Worm (Caenorhabditis elegans) whole organism, dauer: Measurements from ENCODE around the gene fbxa-55.

Experiments used
- unc-62 ChIP-seq: sonication (generic microtip); optimal IDR thresholded peaks from 2 replicates; lab custom pipeline; 2017; ENCODE audit warnings: missing biosample characterization, missing genetic modification reagents, missing genetic modification characterization

The fbxa-55 gene

DNA sequence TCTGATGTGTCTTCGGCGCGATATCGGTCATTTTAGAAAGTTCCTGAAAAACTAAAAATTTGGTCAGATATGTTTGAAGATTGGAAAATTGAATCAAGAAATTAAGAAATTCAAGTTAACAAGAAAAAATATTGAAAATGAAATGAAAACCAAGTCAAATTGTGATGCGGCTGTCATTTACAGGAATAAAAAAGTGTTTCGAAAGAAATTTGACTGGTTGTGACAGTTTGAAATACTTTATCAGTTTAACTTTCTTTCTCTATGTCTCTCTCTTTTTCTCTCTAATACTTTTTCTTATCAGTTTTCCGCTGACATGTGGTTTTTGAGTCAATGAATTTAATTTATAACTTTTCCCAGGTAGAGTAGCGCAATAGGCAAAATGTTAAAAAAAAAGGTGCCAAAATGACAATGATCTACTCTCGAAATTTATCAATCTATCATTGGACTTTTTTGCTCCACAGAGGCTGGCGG is at the start of gene fbxa-55:
TSS of gene fbxa-55 (minus strand) at position 51 of the 471 bp plus-strand sequence.
- no peak for TF ChIP-seq unc-62 (GFP tag; lab: Kevin White, UChicago)

DNA sequence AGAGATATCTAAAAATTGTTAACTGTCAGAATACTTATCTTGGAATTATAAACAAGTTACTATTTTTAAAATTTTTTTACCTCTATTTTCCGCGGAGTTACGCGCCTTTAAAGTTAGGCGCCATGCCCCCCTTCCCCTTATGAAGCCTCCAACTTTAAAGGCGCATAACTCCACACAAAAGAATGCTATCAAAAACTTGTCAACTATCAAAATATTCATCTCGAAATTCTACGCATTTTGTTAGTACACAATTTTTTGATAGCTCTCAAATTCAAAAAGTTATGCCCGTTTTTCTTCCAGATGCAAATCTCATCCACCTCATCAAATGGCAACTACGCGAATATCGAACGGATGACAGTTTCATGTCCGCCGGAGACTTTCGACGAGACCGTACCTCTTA is 47.1 kb upstream of the fbxa-55 start, which contains the start of gene tbc-10:
TSS of gene tbc-10 (plus strand) at position 301 of the 400 bp plus-strand sequence.
- no peak for TF ChIP-seq unc-62 (GFP tag; lab: Kevin White, UChicago)

DNA sequence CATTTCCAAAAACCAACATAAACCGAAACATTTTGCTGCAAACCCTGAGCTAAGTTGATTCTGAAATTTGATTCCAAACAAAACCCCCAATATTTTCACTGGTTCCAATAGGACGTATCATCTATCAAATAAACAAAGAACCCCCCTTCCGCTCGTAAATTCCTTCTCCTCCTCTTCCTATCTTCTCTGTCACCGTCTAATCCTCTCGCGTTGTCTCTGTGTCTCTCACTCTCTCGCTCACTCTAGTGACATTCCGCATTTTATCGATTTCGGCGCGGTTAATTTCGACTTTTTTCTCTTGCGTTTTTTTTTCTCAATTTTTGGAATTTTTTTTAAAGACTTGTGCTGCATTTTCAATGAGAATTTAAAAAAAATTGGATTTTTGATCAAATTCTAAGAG is 46.1 kb upstream of the fbxa-55 start:
- no peak for TF ChIP-seq unc-62 (GFP tag; lab: Kevin White, UChicago)

DNA sequence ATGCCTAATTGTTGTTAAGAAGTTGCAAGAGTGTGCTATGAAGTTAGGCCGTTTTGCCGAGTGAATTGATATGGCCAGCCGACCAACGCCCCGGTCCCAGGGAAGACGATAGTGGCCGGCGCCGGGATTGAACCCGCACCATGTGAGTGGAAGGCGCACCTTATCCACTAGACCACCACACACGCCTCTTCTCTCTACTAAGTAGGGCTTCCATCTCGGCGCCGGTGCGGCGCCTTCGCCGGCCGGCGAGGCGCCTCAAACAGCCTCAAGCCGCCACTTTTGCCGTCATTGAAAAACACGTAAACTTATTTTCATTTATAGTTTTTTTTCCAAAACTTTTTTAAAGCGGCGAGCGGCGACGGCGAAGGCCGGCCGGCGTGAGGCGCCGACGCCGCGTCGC is 43.0 kb upstream of the fbxa-55 start:
- TF ChIP-seq unc-62 (GFP tag; lab: Kevin White, UChicago), result no peak

DNA sequence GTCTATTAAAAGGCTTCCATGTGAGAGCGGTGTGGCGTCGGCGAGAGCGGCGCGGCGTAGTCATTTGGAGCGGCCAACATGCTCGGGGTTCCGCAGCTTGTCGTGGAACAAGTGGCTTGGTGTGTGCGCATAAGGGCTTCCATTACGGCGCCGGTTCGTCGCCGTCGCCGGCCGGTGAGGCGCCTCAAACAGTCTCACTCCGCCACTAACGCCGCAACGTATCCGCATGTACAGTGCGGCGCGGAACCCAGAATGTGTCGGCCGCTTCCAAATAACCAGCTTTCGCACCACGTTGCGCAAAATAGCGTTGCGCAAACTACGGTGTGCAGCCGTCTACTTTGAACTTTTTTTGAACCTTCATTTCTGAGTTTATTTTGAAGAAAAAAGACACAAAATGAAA is 35.0 kb upstream of the fbxa-55 start:
- TF ChIP-seq unc-62 (GFP tag; lab: Kevin White, UChicago), result no peak

DNA sequence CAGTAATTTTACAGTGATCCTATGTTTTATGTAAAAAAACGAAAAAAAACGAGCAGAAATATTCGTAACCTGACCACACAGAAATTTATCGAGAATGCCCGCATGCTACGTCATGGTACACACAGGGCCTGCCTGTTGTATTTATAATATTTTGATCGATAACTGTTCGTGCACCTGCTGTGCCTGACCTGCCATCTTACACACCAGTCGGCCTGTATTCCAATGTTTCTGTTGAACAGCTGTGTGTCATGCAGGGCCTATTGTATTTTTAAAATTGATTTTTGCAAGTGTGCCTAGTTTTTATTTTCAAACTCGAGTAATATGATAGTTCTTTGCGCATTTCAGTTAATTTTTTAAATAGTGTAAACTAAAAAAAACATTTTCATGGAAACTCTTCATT is 30.4 kb upstream of the fbxa-55 start:
- no peak for TF ChIP-seq unc-62 (GFP tag; lab: Kevin White, UChicago)

DNA sequence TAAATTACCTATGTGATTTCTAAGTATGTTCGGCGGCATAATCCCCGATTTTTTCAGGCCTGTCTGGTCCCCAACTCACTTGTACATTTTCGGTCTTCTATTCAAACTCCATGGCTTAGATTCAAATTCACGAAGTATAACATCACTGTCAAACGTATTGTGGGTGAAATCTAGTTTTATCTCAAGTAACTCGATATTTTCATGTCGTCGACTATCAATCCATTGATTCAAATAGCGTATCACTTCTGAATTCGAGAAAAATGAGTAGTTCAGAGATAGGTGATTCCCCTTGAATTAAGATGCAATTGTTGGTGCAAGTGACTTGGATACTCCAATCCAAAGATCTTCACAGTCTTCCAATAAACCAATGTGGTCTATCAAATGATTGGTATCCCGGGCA is 28.8 kb upstream of the fbxa-55 start:
- no peak for TF ChIP-seq unc-62 (GFP tag; lab: Kevin White, UChicago)

DNA sequence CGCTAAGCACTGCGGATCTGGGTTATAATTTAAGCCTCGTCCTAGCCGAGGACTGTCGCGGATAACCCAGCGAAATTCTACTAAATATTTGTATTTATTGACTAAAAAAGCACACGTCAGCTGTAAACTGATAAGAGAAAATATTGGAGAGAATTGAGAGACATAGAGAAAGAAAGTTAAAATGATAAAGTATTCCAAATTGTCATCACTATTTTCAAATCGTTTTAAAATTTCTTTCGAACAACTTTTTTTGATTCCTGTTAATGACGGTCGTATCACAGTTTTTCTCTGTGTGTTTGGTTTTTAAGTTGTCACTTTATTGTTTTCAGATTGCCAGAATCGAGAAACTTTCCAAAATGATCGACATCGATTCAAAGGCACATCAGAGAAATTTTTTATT is 26.1 kb upstream of the fbxa-55 start, which contains the start of gene fbxa-51:
TSS of gene fbxa-51 (plus strand) at position 322 of the 400 bp plus-strand sequence.
- TF ChIP-seq unc-62 (GFP tag; lab: Kevin White, UChicago), result no peak

DNA sequence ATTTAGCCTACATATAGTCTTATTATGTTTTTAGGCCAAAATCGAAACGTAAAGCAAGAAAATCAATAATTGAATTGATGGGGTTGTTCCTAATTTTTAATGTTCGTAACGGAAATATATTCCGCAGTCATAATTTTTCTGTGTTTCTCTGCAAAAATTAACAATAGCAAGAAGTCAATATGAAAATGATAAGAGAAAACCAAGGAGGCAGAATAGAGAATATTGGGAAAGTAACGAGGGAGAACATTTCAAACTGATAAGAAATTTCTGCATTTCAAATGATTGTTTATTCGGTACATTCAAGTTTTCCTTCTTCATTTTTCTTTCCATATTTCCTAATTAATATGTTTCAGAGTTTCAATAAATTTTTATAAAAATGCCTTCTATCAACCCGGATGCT is 20.1 kb upstream of the fbxa-55 start, which contains the start of gene fbxa-54:
TSS of gene fbxa-54 (plus strand) at position 354 of the 400 bp plus-strand sequence.
- TF ChIP-seq unc-62 (GFP tag; lab: Kevin White, UChicago), result no peak

DNA sequence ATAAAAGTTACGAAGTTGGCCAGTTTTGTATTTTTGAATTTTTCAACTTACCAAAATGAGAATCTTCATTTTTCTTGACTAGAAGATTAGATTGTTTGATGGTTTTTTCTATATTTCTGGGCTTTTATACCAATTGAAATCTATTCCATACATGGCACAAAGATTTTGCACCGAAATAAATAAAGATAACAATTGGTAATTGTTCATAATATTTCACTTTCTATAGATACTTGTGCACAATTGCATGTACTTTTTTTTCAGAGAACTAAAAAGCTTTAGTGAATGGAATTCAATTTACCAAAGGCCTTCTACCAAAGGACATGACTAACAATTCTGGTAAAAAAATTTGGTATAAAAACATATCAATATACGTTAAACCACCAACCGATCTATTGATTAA is 18.7 kb upstream of the fbxa-55 start, which contains the start of the genes T12B5.15 and T12B5.14:
TSS of gene T12B5.15 (minus strand) at position 101 of the 400 bp plus-strand sequence.
TSS of gene T12B5.14 (plus strand) at position 321 of the 400 bp plus-strand sequence.
- no peak for TF ChIP-seq unc-62 (GFP tag; lab: Kevin White, UChicago)

DNA sequence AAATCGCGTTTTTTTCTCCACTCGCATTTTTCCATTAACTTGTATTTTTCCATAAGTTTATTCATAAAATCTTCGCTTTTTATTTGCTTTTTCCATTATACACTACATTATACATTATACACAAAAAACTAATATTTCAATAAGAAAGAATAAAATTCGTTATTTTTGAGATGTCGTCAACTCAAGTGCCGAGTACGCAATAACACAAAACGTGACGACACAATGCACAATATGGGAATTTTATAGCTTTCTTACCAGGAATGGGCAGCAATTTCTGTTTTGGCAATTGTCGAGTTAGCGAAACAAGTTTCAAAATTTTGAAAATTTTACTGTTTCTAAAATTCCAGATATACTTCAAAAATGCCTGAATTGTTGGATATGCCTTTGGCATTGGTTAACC is 16.3 kb upstream of the fbxa-55 start, which contains the start of gene fbxa-10:
TSS of gene fbxa-10 (plus strand) at position 207 of the 400 bp plus-strand sequence.
- TF ChIP-seq unc-62 (GFP tag; lab: Kevin White, UChicago), result no peak

DNA sequence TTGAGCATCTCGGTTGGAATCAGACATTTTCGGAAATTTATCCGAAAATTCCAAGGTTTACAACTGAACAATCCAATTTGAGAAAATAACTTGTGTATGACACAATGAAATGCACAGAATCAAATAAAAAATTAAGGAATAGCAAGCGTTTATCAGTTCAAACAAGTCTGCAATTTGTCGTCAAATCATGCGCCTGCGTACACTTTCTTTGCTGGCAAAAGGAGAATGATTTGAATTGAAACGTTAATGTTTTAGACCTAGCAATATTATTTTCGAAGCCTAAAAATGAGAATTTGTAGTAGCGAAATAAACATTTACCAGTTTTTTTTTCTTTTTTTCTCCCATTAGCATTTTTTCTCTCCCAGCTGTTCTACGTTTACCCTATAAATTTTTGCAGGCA is 14.6 kb upstream of the fbxa-55 start, which contains the start of the genes fbxa-67 and fbxa-11:
TSS of gene fbxa-67 (minus strand) at position 199 of the 400 bp plus-strand sequence.
TSS of gene fbxa-11 (plus strand) at position 398 of the 400 bp plus-strand sequence.
- no peak for TF ChIP-seq unc-62 (GFP tag; lab: Kevin White, UChicago)

DNA sequence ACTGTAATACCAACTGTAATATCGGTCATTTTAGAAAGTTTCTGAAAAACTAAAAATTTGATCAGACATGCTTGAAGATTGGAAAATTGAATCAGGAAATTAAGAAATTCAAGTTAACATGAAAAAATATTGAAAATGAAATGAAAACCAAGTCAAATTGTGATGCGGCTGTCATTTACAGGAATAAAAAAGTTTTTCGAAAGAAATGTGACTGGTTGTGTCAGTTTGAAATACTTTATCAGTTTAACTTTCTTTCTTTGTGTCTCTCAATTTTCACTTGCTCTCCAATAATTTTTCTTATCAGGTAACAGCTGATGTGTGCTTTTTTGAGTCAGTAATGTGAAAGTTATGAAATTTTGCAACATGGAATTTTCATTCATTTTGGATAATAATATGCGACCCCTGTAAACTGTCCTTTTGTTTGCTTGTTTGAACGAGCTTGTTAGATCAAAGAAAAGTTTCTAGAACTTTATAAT is 10.4 kb upstream of the fbxa-55 start, which contains the start of gene fbxa-60:
TSS of gene fbxa-60 (minus strand) at position 51 of the 476 bp plus-strand sequence.
- no peak for TF ChIP-seq unc-62 (GFP tag; lab: Kevin White, UChicago)

DNA sequence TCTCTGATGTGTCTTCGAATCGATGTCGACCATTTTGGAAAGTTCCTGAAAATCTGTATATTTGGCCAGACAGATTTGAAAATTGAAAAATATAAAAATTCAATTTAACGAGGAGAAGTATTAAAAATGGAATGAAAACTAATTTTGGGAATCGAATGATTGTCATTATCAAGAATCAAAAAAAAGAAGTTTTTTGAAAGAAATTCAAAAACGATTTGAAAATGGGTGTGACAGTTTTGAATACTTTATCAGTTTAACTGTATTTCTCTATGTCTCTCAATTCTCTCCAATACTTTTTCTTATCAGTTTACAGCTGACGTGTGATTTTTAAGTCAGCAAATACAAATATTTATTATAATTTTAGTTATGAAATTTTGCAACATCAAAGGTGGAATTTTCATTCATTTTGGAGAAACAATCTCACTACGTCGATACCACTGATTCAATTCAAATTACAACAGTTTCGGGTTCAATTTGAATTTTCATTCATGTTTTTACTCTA is 7.6 kb upstream of the fbxa-55 start, which contains the start of gene fbxa-59:
TSS of gene fbxa-59 (minus strand) at position 51 of the 502 bp plus-strand sequence.
- no peak for TF ChIP-seq unc-62 (GFP tag; lab: Kevin White, UChicago)

DNA sequence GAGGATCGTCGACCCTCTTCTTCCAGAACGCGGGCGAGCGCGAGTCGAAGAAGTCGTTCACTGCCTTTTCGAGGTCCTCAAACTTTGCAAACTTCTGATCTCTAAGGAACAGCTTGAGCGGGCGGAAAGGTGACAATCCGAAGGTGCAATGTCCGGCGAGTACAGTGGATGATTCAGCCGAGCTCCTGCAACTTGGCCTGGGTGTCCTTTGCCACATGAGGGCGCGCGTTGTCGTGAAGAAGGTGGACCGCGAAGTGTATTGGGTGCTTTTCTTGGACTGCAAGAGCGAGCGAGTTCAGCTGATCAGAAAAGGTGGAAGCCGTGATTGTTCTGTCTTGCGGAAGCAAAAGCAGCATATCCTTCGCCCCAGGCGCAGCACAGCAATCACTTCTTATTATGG is 6.1 kb upstream of the fbxa-55 start:
- no peak for TF ChIP-seq unc-62 (GFP tag; lab: Kevin White, UChicago)

DNA sequence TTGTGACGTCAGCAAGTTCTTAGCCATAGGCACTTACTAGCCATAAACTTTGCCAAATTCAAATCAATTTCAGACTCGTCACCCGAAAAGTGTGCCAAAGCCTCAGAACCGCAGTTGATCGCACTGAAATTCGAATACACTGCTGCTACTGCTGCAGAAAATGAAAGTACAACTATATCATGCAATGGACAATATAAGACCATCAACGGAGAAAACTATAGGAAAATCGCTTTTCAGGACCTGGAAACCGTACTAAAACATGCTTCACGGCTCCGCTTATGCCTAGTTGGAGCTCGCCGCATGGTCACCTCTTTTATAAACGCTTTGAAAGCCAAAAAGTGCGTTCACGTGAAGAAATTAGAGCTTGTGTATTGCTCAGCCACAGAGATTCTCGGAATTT is 2.7 kb upstream of the fbxa-55 start, which contains the start of gene fbxa-22:
TSS of gene fbxa-22 (plus strand) at position 301 of the 400 bp plus-strand sequence.
- no peak for TF ChIP-seq unc-62 (GFP tag; lab: Kevin White, UChicago)
